Worm (Caenorhabditis elegans) whole organism, mixed stage, embryonic: ENCODE data around the gene C11D2.7.

Source experiments
- ceh-39 ChIP-seq: fragments of 150-350 bp; optimal IDR thresholded peaks from 2 replicates; lab custom pipeline; 2014; ENCODE audit warnings: missing biosample characterization, missing genetic modification characterization
- elt-3 ChIP-seq: fragments of 150-350 bp; optimal IDR thresholded peaks from 2 replicates; lab custom pipeline; 2014; ENCODE audit warnings: missing biosample characterization, missing genetic modification characterization
- lin-13 ChIP-seq: fragments of 150-350 bp; optimal IDR thresholded peaks from 2 replicates; lab custom pipeline; 2014; ENCODE audit warnings: missing biosample characterization, missing genetic modification characterization
- lsy-2 ChIP-seq: fragments of 150-350 bp; optimal IDR thresholded peaks from 2 replicates; lab custom pipeline; 2014; ENCODE audit warnings: missing biosample characterization, missing genetic modification characterization
- nhr-237 ChIP-seq: fragments of 150-350 bp; optimal IDR thresholded peaks from 2 replicates; lab custom pipeline; 2014; ENCODE audit warnings: missing biosample characterization, missing genetic modification characterization
- nhr-76 ChIP-seq: sonication (generic microtip); optimal IDR thresholded peaks from 2 replicates; lab custom pipeline; 2017; ENCODE audit warnings: missing biosample characterization, missing genetic modification characterization
- pha-4 ChIP-seq: fragments of 150-350 bp; optimal IDR thresholded peaks from 2 replicates; lab custom pipeline; 2018; ENCODE audit warnings: missing biosample characterization, missing genetic modification reagents, missing genetic modification characterization
- snpc-4 ChIP-seq: fragments of 150-350 bp; optimal IDR thresholded peaks from 2 replicates; lab custom pipeline; 2014; ENCODE audit warnings: missing biosample characterization, missing genetic modification characterization
- unc-39 ChIP-seq: fragments of 150-350 bp; optimal IDR thresholded peaks from 2 replicates; lab custom pipeline; 2014; ENCODE audit warnings: missing biosample characterization, missing genetic modification characterization
- zip-8 ChIP-seq: fragments of 150-350 bp; optimal IDR thresholded peaks from 2 replicates; lab custom pipeline; 2014; ENCODE audit warnings: missing biosample characterization, missing genetic modification characterization

DNA sequence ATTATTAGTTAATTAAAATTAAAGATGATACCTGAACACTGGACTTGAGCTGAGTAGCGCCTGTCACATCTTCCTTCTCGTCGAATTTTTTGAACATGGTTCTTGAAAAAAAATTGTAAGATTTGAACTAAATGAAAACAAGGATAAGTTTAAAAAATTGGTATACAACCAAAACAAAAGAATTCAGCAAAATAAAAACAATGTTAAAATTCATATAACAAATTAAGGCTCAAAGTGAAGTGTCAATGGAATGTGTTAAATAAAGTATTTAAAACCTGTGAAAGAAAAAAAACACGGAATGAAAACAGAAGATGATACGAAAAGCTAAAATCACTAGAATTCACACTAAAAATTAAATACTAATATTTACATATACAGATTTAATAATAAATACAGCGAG is at the start of gene C11D2.7:
- TF ChIP-seq lsy-2 (tag; lab: Kevin White, UChicago): no peak
- TF ChIP-seq zip-8 (tag; lab: Kevin White, UChicago): no peak
- no peak for TF ChIP-seq elt-3 (tag; lab: Kevin White, UChicago)
- TF ChIP-seq lin-13 (tag; lab: Kevin White, UChicago): no peak
- TF ChIP-seq nhr-76: no peak
- no peak for TF ChIP-seq unc-39 (tag; lab: Kevin White, UChicago)
- no peak for TF ChIP-seq snpc-4 (tag; lab: Kevin White, UChicago)
- TF ChIP-seq nhr-237: no peak
- no peak for TF ChIP-seq ceh-39 (tag; lab: Kevin White, UChicago)
- no peak for TF ChIP-seq pha-4 (tag; lab: Kevin White, UChicago)
